Fruit fly (Drosophila melanogaster) whole organism, embryonic: Measurements from ENCODE around the gene cni.
A peak's percentile ranks its signal among the peaks of the same experiment; 100 is the strongest.

Source experiments
- Awh ChIP-seq: fragments of 200-800 bp; sonication (Bioruptor generic); IDR thresholded peaks from 2 replicates; pipeline ENCODE4, ENCODE4 v1.3.6; 2022; ENCODE audit warnings: missing biosample characterization, missing genetic modification characterization
- Bgb ChIP-seq: fragments of 200-800 bp; sonication (Bioruptor generic); IDR thresholded peaks from 2 replicates; pipeline ENCODE4 v1.3.6; 2022; ENCODE audit warnings: missing biosample characterization, missing genetic modification characterization; ENCODE audit not compliant: partially characterized antibody
- CG11247 ChIP-seq: fragments of 200-800 bp; sonication (Bioruptor generic); IDR thresholded peaks from 2 replicates; pipeline ENCODE4 v1.3.6; 2022; ENCODE audit warnings: missing biosample characterization, missing genetic modification characterization
- CG13287 ChIP-seq: fragments of 200-800 bp; sonication (Bioruptor generic); IDR thresholded peaks from 2 replicates; pipeline ENCODE4 v1.3.6; 2022; ENCODE audit warnings: missing biosample characterization, missing genetic modification characterization; ENCODE audit not compliant: partially characterized antibody
- CG14965 ChIP-seq: fragments of 200-800 bp; sonication (Bioruptor generic); optimal IDR thresholded peaks from 2 replicates; lab custom pipeline; 2016; ENCODE audit warnings: missing biosample characterization, missing genetic modification characterization, borderline replicate concordance
- CG15696 ChIP-seq: fragments of 200-800 bp; sonication (Bioruptor generic); optimal IDR thresholded peaks from 2 replicates; lab custom pipeline; 2019; ENCODE audit warnings: missing biosample characterization, mild to moderate bottlenecking, missing genetic modification characterization, moderate library complexity
- CG17186 ChIP-seq: fragments of 200-800 bp; sonication (Bioruptor generic); optimal IDR thresholded peaks from 3 replicates; lab custom pipeline; 2017; ENCODE audit warnings: missing biosample characterization, missing genetic modification reagents, missing genetic modification characterization
- CG18011 ChIP-seq: fragments of 200-800 bp; sonication (Bioruptor generic); optimal IDR thresholded peaks from 2 replicates; lab custom pipeline; 2017; ENCODE audit warnings: missing biosample characterization, missing genetic modification characterization, mild to moderate bottlenecking, moderate library complexity, missing genotype
- CG18619 ChIP-seq: fragments of 200-800 bp; sonication (Bioruptor generic); optimal IDR thresholded peaks from 3 replicates; lab custom pipeline; 2017; ENCODE audit warnings: missing biosample characterization, mild to moderate bottlenecking, missing genetic modification characterization
- CG2116 ChIP-seq: fragments of 200-800 bp; sonication (Bioruptor generic); optimal IDR thresholded peaks from 3 replicates; lab custom pipeline; 2018; ENCODE audit warnings: missing biosample characterization, mild to moderate bottlenecking, missing genetic modification characterization
- CG3407 ChIP-seq: fragments of 200-800 bp; sonication (Bioruptor generic); optimal IDR thresholded peaks from 2 replicates; lab custom pipeline; 2018; ENCODE audit warnings: missing biosample characterization, mild to moderate bottlenecking, missing genetic modification characterization
- CG4404 ChIP-seq: fragments of 200-800 bp; sonication (Bioruptor generic); IDR thresholded peaks from 2 replicates; pipeline ENCODE4 v1.3.6; 2022; ENCODE audit warnings: missing biosample characterization, missing genetic modification characterization
- CG4617 ChIP-seq: fragments of 200-800 bp; sonication (Bioruptor generic); optimal IDR thresholded peaks from 3 replicates; lab custom pipeline; 2016; ENCODE audit warnings: missing biosample characterization, missing genetic modification characterization, borderline replicate concordance
- CG6683 ChIP-seq: fragments of 200-800 bp; sonication (Bioruptor generic); optimal IDR thresholded peaks from 2 replicates; lab custom pipeline; 2017; ENCODE audit warnings: missing biosample characterization, mild to moderate bottlenecking, missing genetic modification characterization, missing genetic modification reagents
- CG7963 ChIP-seq: fragments of 200-800 bp; sonication (Bioruptor generic); IDR thresholded peaks from 3 replicates; pipeline ENCODE4 v1.3.6; 2022; ENCODE audit warnings: missing biosample characterization, missing genetic modification characterization; ENCODE audit not compliant: partially characterized antibody
- CG8388 ChIP-seq: fragments of 200-800 bp; sonication (Bioruptor generic); optimal IDR thresholded peaks from 2 replicates; lab custom pipeline; 2019; ENCODE audit warnings: missing biosample characterization, mild to moderate bottlenecking, missing genetic modification characterization, moderate library complexity
- CG8924 ChIP-seq: fragments of 200-800 bp; optimal IDR thresholded peaks from 3 replicates; lab custom pipeline; 2019; ENCODE audit warnings: missing biosample characterization, mild to moderate bottlenecking, missing genetic modification characterization, moderate library complexity
- CG9727 ChIP-seq: fragments of 200-800 bp; sonication (Bioruptor generic); optimal IDR thresholded peaks from 3 replicates; lab custom pipeline; 2017; ENCODE audit warnings: missing biosample characterization, mild to moderate bottlenecking, missing genetic modification characterization
- CG9876 ChIP-seq: fragments of 200-800 bp; sonication (Bioruptor generic); optimal IDR thresholded peaks from 2 replicates; lab custom pipeline; 2016; ENCODE audit warnings: missing biosample characterization, missing genetic modification characterization
- Dek ChIP-seq: fragments of 200-800 bp; sonication (Bioruptor generic); optimal IDR thresholded peaks from 3 replicates; lab custom pipeline; 2019; ENCODE audit warnings: missing biosample characterization, mild to moderate bottlenecking, missing genetic modification characterization, moderate library complexity
- E2f2 ChIP-seq: fragments of 200-800 bp; sonication (Bioruptor generic); IDR thresholded peaks from 2 replicates; pipeline ENCODE4 v1.3.6; 2022; ENCODE audit warnings: missing biosample characterization, missing genetic modification characterization
- HLH54F ChIP-seq: fragments of 200-800 bp; sonication (Bioruptor generic); optimal IDR thresholded peaks from 3 replicates; lab custom pipeline; 2016; ENCODE audit warnings: missing biosample characterization, missing genetic modification characterization
- Hr3 ChIP-seq: fragments of 200-800 bp; sonication (Bioruptor generic); optimal IDR thresholded peaks from 3 replicates; lab custom pipeline; 2016; ENCODE audit warnings: missing biosample characterization, missing genetic modification characterization
- Neu2 ChIP-seq: fragments of 200-800 bp; sonication (Bioruptor generic); optimal IDR thresholded peaks from 3 replicates; lab custom pipeline; 2016; ENCODE audit warnings: missing biosample characterization, missing genetic modification characterization, borderline replicate concordance
- aop ChIP-seq: fragments of 200-800 bp; sonication (Bioruptor generic); IDR thresholded peaks from 2 replicates; pipeline ENCODE4 v1.3.6; 2022; ENCODE audit warnings: missing biosample characterization, missing genetic modification characterization
- bowl ChIP-seq: fragments of 200-800 bp; sonication (Bioruptor generic); IDR thresholded peaks from 2 replicates; pipeline ENCODE4 v1.3.6; 2022; ENCODE audit warnings: missing biosample characterization, missing genetic modification characterization
- caup ChIP-seq: fragments of 200-800 bp; sonication (Bioruptor generic); optimal IDR thresholded peaks from 3 replicates; lab custom pipeline; 2017; ENCODE audit warnings: missing biosample characterization, mild to moderate bottlenecking, missing genetic modification characterization, moderate library complexity; ENCODE audit not compliant: severe bottlenecking
- chn ChIP-seq: fragments of 200-800 bp; sonication (Bioruptor generic); optimal IDR thresholded peaks from 2 replicates; lab custom pipeline; 2016; ENCODE audit warnings: missing biosample characterization, missing genetic modification characterization
- corto ChIP-seq: fragments of 200-800 bp; sonication (Bioruptor generic); optimal IDR thresholded peaks from 2 replicates; lab custom pipeline; 2016; ENCODE audit warnings: missing biosample characterization, mild to moderate bottlenecking, missing genetic modification characterization, moderate library complexity
- crp ChIP-seq, 2 experiments: fragments of 200-800 bp; sonication (Bioruptor generic); optimal IDR thresholded peaks; 2 replicates in 1 of 2; 3 replicates in 1 of 2; lab custom pipeline; 2017; ENCODE audit warnings: missing biosample characterization in 2 of 2, missing genetic modification characterization in 2 of 2, mild to moderate bottlenecking in 1 of 2, moderate library complexity in 1 of 2
- disco-r ChIP-seq: fragments of 200-800 bp; sonication (Bioruptor generic); optimal IDR thresholded peaks from 2 replicates; lab custom pipeline; 2016; ENCODE audit warnings: missing biosample characterization, missing genetic modification characterization
- fd3F ChIP-seq: fragments of 200-800 bp; sonication (Bioruptor generic); optimal IDR thresholded peaks from 2 replicates; lab custom pipeline; 2018; ENCODE audit warnings: missing biosample characterization, mild to moderate bottlenecking, missing genetic modification characterization, moderate library complexity
- fd64A ChIP-seq: fragments of 200-800 bp; sonication (Bioruptor generic); optimal IDR thresholded peaks from 3 replicates; lab custom pipeline; 2018; ENCODE audit warnings: missing biosample characterization, mild to moderate bottlenecking, missing genetic modification characterization
- fd96Cb ChIP-seq: fragments of 200-800 bp; sonication (Bioruptor generic); optimal IDR thresholded peaks from 2 replicates; lab custom pipeline; 2018; ENCODE audit warnings: missing biosample characterization, mild to moderate bottlenecking, missing genetic modification characterization, moderate library complexity
- gro ChIP-seq: fragments of 200-800 bp; sonication (Bioruptor generic); optimal IDR thresholded peaks from 2 replicates; lab custom pipeline; 2016; ENCODE audit warnings: missing biosample characterization, missing genetic modification characterization
- gsb ChIP-seq: fragments of 200-800 bp; sonication (Bioruptor generic); IDR thresholded peaks from 2 replicates; pipeline ENCODE4 v1.3.6; 2022; ENCODE audit warnings: missing biosample characterization, missing genetic modification characterization
- gt ChIP-seq: fragments of 200-800 bp; sonication (Bioruptor generic); IDR thresholded peaks from 2 replicates; pipeline ENCODE4 v1.3.6; 2022; ENCODE audit warnings: missing biosample characterization, missing genetic modification characterization
- ham ChIP-seq: fragments of 200-800 bp; sonication (Bioruptor generic); IDR thresholded peaks from 2 replicates; pipeline ENCODE4 v1.3.6; 2022; ENCODE audit warnings: missing biosample characterization, missing genetic modification characterization
- knrl ChIP-seq: fragments of 200-800 bp; sonication (Bioruptor generic); IDR thresholded peaks from 3 replicates; pipeline ENCODE4 v1.3.6; 2022; ENCODE audit warnings: missing biosample characterization, missing genetic modification characterization; ENCODE audit not compliant: partially characterized antibody
- mam ChIP-seq: fragments of 200-800 bp; sonication (Bioruptor generic); optimal IDR thresholded peaks from 3 replicates; lab custom pipeline; 2016; ENCODE audit warnings: missing biosample characterization, missing genetic modification characterization
- nerfin-1 ChIP-seq: fragments of 200-800 bp; sonication (Bioruptor generic); optimal IDR thresholded peaks from 3 replicates; lab custom pipeline; 2019; ENCODE audit warnings: missing biosample characterization, mild to moderate bottlenecking, missing genetic modification characterization, moderate library complexity
- nmo ChIP-seq: fragments of 200-800 bp; sonication (Bioruptor generic); optimal IDR thresholded peaks from 2 replicates; lab custom pipeline; 2018; ENCODE audit warnings: missing biosample characterization, mild to moderate bottlenecking, missing genetic modification characterization, moderate library complexity
- pb ChIP-seq: fragments of 200-800 bp; sonication (Bioruptor generic); optimal IDR thresholded peaks from 3 replicates; lab custom pipeline; 2016; ENCODE audit warnings: missing biosample characterization, missing genetic modification characterization
- peb ChIP-seq: fragments of 200-800 bp; sonication (Bioruptor generic); IDR thresholded peaks from 2 replicates; pipeline ENCODE4 v1.3.6; 2022; ENCODE audit warnings: missing biosample characterization, missing genetic modification characterization
- pfk ChIP-seq: fragments of 200-800 bp; sonication (Bioruptor generic); optimal IDR thresholded peaks from 2 replicates; lab custom pipeline; 2018; ENCODE audit warnings: missing biosample characterization, mild to moderate bottlenecking, missing genetic modification characterization, moderate library complexity
- pros ChIP-seq: fragments of 200-800 bp; sonication (Bioruptor generic); optimal IDR thresholded peaks from 3 replicates; lab custom pipeline; 2019; ENCODE audit warnings: missing biosample characterization, mild to moderate bottlenecking, missing genetic modification characterization, moderate library complexity
- sd ChIP-seq: fragments of 200-800 bp; sonication (Bioruptor generic); optimal IDR thresholded peaks from 3 replicates; lab custom pipeline; 2018; ENCODE audit warnings: missing biosample characterization, mild to moderate bottlenecking, missing genetic modification characterization, moderate library complexity
- slp2 ChIP-seq: fragments of 200-800 bp; sonication (Bioruptor generic); optimal IDR thresholded peaks from 2 replicates; lab custom pipeline; 2016; ENCODE audit warnings: missing biosample characterization, missing genetic modification characterization
- tio ChIP-seq: fragments of 200-800 bp; sonication (Bioruptor generic); optimal IDR thresholded peaks from 2 replicates; lab custom pipeline; 2017; ENCODE audit warnings: missing biosample characterization, missing genetic modification characterization, inconsistent platforms

cni gene

DNA sequence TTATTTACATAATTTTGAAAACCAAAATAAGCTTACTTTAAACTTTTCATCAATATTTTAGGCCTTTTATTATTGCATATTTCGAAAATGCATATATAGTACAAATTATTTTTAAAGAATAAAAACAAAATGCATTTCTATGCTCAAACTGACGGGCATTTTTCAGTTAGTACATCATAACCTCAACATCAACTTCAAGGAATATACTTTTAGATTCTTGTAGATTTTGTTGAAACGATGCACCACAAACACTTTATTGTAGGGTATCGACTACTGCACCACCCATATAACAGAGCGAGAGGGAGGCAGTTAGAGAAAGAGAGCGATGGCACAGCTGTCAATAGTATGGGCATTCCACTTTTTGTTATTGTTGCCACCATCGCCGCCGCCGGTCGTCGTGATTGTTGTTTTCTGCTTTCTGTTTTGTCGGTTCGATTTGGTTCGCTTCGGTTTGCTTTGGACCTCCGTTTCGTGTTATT is 30.7 kb downstream of the cni start (continued):
- TF ChIP-seq bowl = peak; percentile 56; the same call in 1 of the 2 replicates
- TF ChIP-seq gro (GFP tag; lab: Kevin White, UChicago) = peak; percentile 20
- TF ChIP-seq CG9876 = peak; percentile 19
- TF ChIP-seq nmo = peak; percentile 97
- TF ChIP-seq knrl (GFP tag; lab: Robert Waterston, UW) = no peak
- TF ChIP-seq fd96Cb = peak; percentile 96
- TF ChIP-seq CG18619 (GFP tag; lab: Kevin White, UChicago) = peak; percentile 90
- TF ChIP-seq mam = peak; percentile 80
- peak; percentile 77 for TF ChIP-seq caup (GFP tag; lab: Kevin White, UChicago)
- peak; percentile 71 for TF ChIP-seq CG18011 (GFP tag; lab: Kevin White, UChicago)
- no peak for TF ChIP-seq aop (GFP tag; lab: Robert Waterston, UW)
- TF ChIP-seq CG4404 (GFP tag; lab: Robert Waterston, UW) = peak; percentile 47; the same call in 1 of the 2 replicates
- peak; percentile 72 for TF ChIP-seq CG6683 (GFP tag; lab: Kevin White, UChicago)
- TF ChIP-seq pros (GFP tag; lab: Kevin White, UChicago) = no peak
- peak; percentile 71 for TF ChIP-seq disco-r (GFP tag; lab: Kevin White, UChicago)
- no peak for TF ChIP-seq ham
- no peak for TF ChIP-seq Bgb (GFP tag; lab: Robert Waterston, UW)
- TF ChIP-seq nerfin-1 = peak; percentile 89
- peak; percentile 86 for TF ChIP-seq slp2
- TF ChIP-seq CG15696 = peak; percentile 84
- TF ChIP-seq sd (tag; lab: Kevin White, UChicago) = peak; percentile 73
- TF ChIP-seq HLH54F (GFP tag; lab: Kevin White, UChicago) = peak; percentile 79
- peak; percentile 94 for TF ChIP-seq Hr3 (GFP tag; lab: Kevin White, UChicago)
- peak; percentile 87 for TF ChIP-seq CG3407 (GFP tag; lab: Kevin White, UChicago)
- TF ChIP-seq Awh (GFP tag; lab: Robert Waterston, UW) = peak; percentile 68; the same call in 1 of the 2 replicates
- TF ChIP-seq Dek (tag; lab: Kevin White, UChicago) = peak; percentile 83
- TF ChIP-seq CG4617 (GFP tag; lab: Kevin White, UChicago) = peak; percentile 86
- peak; percentile 71 for TF ChIP-seq pb (GFP tag; lab: Kevin White, UChicago)
- TF ChIP-seq CG11247 (GFP tag; lab: Robert Waterston, UW) = no peak
- TF ChIP-seq CG17186 = peak; percentile 68
- no peak for TF ChIP-seq Neu2
- 0 out of 2 replicates have a peak, but pooled peaks have one; percentile 46 for TF ChIP-seq gt
- TF ChIP-seq CG14965 (GFP tag; lab: Kevin White, UChicago) = peak; percentile 37
- peak; percentile 81 for TF ChIP-seq fd64A
- peak; percentile 80 for TF ChIP-seq peb (GFP tag; lab: Robert Waterston, UW)
- TF ChIP-seq CG9727 = peak; percentile 88
- peak; percentile 85 for TF ChIP-seq chn
- no peak for TF ChIP-seq gsb (GFP tag; lab: Robert Waterston, UW)
- TF ChIP-seq CG2116 (GFP tag; lab: Kevin White, UChicago) = peak; percentile 58
- TF ChIP-seq tio (GFP tag; lab: Kevin White, UChicago) = peak; percentile 91
- no peak for TF ChIP-seq CG13287
- peak; percentile 49 to 81 for TF ChIP-seq crp (GFP tag; optimal IDR thresholded peaks at IDR 0.05; lab: Kevin White, UChicago)
- TF ChIP-seq pfk (GFP tag; lab: Kevin White, UChicago) = peak; percentile 40
- no peak for TF ChIP-seq corto
- peak; percentile 96 for TF ChIP-seq CG8924 (tag; lab: Kevin White, UChicago)
- peak; percentile 85 for TF ChIP-seq fd3F (GFP tag; lab: Kevin White, UChicago)
- peak; percentile 94 for TF ChIP-seq CG8388 (GFP tag; lab: Kevin White, UChicago)
- no peak for TF ChIP-seq CG7963 (GFP tag; lab: Robert Waterston, UW)
- peak; percentile 58; the same call in 1 of the 2 replicates for TF ChIP-seq E2f2 (GFP tag; lab: Robert Waterston, UW)
